Worm (Caenorhabditis elegans) whole organism, L1 larva: Measurements from ENCODE around the gene F56C3.4.

Source experiments
- Y116A8C.19 ChIP-seq: sonication (generic microtip); optimal IDR thresholded peaks from 2 replicates; lab custom pipeline; 2016; ENCODE audit warnings: missing compliant biosample characterization, missing genetic modification characterization, borderline replicate concordance
- alr-1 ChIP-seq: fragments of 200-800 bp; sonication (Bioruptor generic); optimal IDR thresholded peaks from 2 replicates; lab custom pipeline; 2018; ENCODE audit warnings: borderline replicate concordance, mild to moderate bottlenecking, missing genetic modification characterization, missing compliant biosample characterization
- aly-2 ChIP-seq: fragments of 150-350 bp; optimal IDR thresholded peaks from 2 replicates; lab custom pipeline; 2014; ENCODE audit warnings: missing biosample characterization, missing genetic modification characterization
- ama-1 ChIP-seq: fragments of 150-350 bp; optimal IDR thresholded peaks from 2 replicates; lab custom pipeline; 2014
- ceh-63 ChIP-seq: fragments of 200-800 bp; sonication (Bioruptor generic); optimal IDR thresholded peaks from 2 replicates; lab custom pipeline; 2018; ENCODE audit warnings: mild to moderate bottlenecking, missing genetic modification characterization, missing compliant biosample characterization
- ceh-8 ChIP-seq: fragments of 200-800 bp; sonication (Bioruptor generic); optimal IDR thresholded peaks from 2 replicates; lab custom pipeline; 2018; ENCODE audit warnings: mild to moderate bottlenecking, missing genetic modification characterization, moderate library complexity, missing compliant biosample characterization
- ceh-88 ChIP-seq: fragments of 200-800 bp; sonication (Bioruptor generic); IDR thresholded peaks from 2 replicates; pipeline ENCODE4 v1.3.6; 2022; ENCODE audit warnings: missing genetic modification characterization, missing compliant biosample characterization
- ceh-90 ChIP-seq: sonication (generic microtip); optimal IDR thresholded peaks from 2 replicates; lab custom pipeline; 2016; ENCODE audit warnings: missing genetic modification characterization, missing compliant biosample characterization
- ces-1 ChIP-seq: fragments of 150-350 bp; optimal IDR thresholded peaks from 2 replicates; lab custom pipeline; 2014; ENCODE audit warnings: missing biosample characterization, missing genetic modification reagents, missing genetic modification characterization
- egl-13 ChIP-seq: sonication (generic microtip); optimal IDR thresholded peaks from 2 replicates; lab custom pipeline; 2016; ENCODE audit warnings: missing genotype, missing genetic modification reagents, missing genetic modification characterization, missing compliant biosample characterization
- egl-27 ChIP-seq, 2 experiments: fragments of 150-350 bp in 1 of 2; sonication (generic microtip); optimal IDR thresholded peaks; 3 replicates each; lab custom pipeline; 2017 to 2018; ENCODE audit warnings: missing biosample characterization in 2 of 2, missing genetic modification characterization in 2 of 2, missing genetic modification reagents in 2 of 2
- elt-2 ChIP-seq: sonication (generic microtip); optimal IDR thresholded peaks from 2 replicates; lab custom pipeline; 2016; ENCODE audit warnings: missing genetic modification characterization, mild to moderate bottlenecking, inconsistent platforms, missing compliant biosample characterization, missing genetic modification reagents
- ets-5 ChIP-seq: fragments of 200-800 bp; sonication (Bioruptor generic); IDR thresholded peaks from 2 replicates; pipeline ENCODE4 v1.3.6; 2022; ENCODE audit warnings: missing genetic modification characterization, missing compliant biosample characterization
- fkh-10 ChIP-seq: sonication (generic microtip); optimal IDR thresholded peaks from 2 replicates; lab custom pipeline; 2017; ENCODE audit warnings: missing biosample characterization, missing genetic modification reagents, missing genetic modification characterization
- fkh-8 ChIP-seq: sonication (generic microtip); optimal IDR thresholded peaks from 2 replicates; lab custom pipeline; 2016; ENCODE audit warnings: mild to moderate bottlenecking, missing genetic modification characterization, missing compliant biosample characterization
- fos-1 ChIP-seq: fragments of 150-350 bp; optimal IDR thresholded peaks from 2 replicates; lab custom pipeline; 2014; ENCODE audit warnings: missing biosample characterization, missing genetic modification characterization
- grh-1 ChIP-seq: fragments of 200-800 bp; sonication (Bioruptor generic); IDR thresholded peaks from 2 replicates; pipeline ENCODE4 v1.3.6; 2022; ENCODE audit warnings: missing genetic modification reagents, missing genetic modification characterization, missing compliant biosample characterization
- hpl-2 ChIP-seq: fragments of 150-350 bp; optimal IDR thresholded peaks from 2 replicates; lab custom pipeline; 2014; ENCODE audit warnings: missing biosample characterization, missing genetic modification reagents, missing genetic modification characterization
- irx-1 ChIP-seq: sonication (generic microtip); optimal IDR thresholded peaks from 2 replicates; lab custom pipeline; 2016; ENCODE audit warnings: missing genetic modification characterization, missing compliant biosample characterization
- isw-1 ChIP-seq: fragments of 200-800 bp; sonication (Bioruptor generic); IDR thresholded peaks from 2 replicates; pipeline ENCODE4 v1.3.6; 2022; ENCODE audit warnings: missing genetic modification characterization, missing compliant biosample characterization
- jun-1 ChIP-seq: fragments of 150-350 bp; optimal IDR thresholded peaks from 2 replicates; lab custom pipeline; 2014; ENCODE audit warnings: missing biosample characterization, missing genetic modification reagents, missing genetic modification characterization
- lin-13 ChIP-seq: fragments of 150-350 bp; optimal IDR thresholded peaks from 2 replicates; lab custom pipeline; 2014; ENCODE audit warnings: missing biosample characterization, missing genetic modification reagents, missing genetic modification characterization
- lin-14 ChIP-seq: fragments of 200-800 bp; sonication (Bioruptor generic); optimal IDR thresholded peaks from 2 replicates; lab custom pipeline; 2018; ENCODE audit warnings: mild to moderate bottlenecking, missing genetic modification characterization, moderate library complexity, missing compliant biosample characterization
- lin-15B ChIP-seq: fragments of 150-350 bp; sonication (generic microtip); optimal IDR thresholded peaks from 3 replicates; lab custom pipeline; 2014; ENCODE audit warnings: missing biosample characterization, missing genetic modification characterization
- lin-35 ChIP-seq, 2 experiments: fragments of 150-350 bp; optimal IDR thresholded peaks; 2 replicates each; lab custom pipeline; 2014; ENCODE audit warnings: missing biosample characterization in 2 of 2, missing genetic modification characterization in 2 of 2, missing genetic modification reagents in 2 of 2
- lir-3 ChIP-seq: sonication (generic microtip); optimal IDR thresholded peaks from 2 replicates; lab custom pipeline; 2016; ENCODE audit warnings: mild to moderate bottlenecking, missing genetic modification characterization, moderate library complexity, missing compliant biosample characterization; ENCODE audit not compliant: poor library complexity
- lsy-2 ChIP-seq, 2 experiments: fragments of 150-350 bp; optimal IDR thresholded peaks; 2 replicates each; lab custom pipeline; 2014; ENCODE audit warnings: missing biosample characterization in 2 of 2, missing genetic modification characterization in 2 of 2
- mdl-1 ChIP-seq, 2 experiments: fragments of 150-350 bp; optimal IDR thresholded peaks; 2 replicates each; lab custom pipeline; 2014 to 2017; ENCODE audit warnings: missing biosample characterization in 2 of 2, missing genetic modification characterization in 2 of 2, inconsistent platforms in 1 of 2
- mef-2 ChIP-seq: fragments of 150-350 bp; optimal IDR thresholded peaks from 2 replicates; lab custom pipeline; 2014; ENCODE audit warnings: missing biosample characterization, missing genetic modification characterization
- mep-1 ChIP-seq: fragments of 150-350 bp; optimal IDR thresholded peaks from 2 replicates; lab custom pipeline; 2014; ENCODE audit warnings: missing biosample characterization, missing genetic modification characterization
- nhr-12 ChIP-seq: sonication (generic microtip); optimal IDR thresholded peaks from 2 replicates; lab custom pipeline; 2017; ENCODE audit warnings: missing biosample characterization, missing genetic modification characterization
- nhr-237 ChIP-seq: fragments of 150-350 bp; optimal IDR thresholded peaks from 2 replicates; lab custom pipeline; 2014; ENCODE audit warnings: missing biosample characterization, missing genetic modification characterization
- nhr-28 ChIP-seq: fragments of 150-350 bp; optimal IDR thresholded peaks from 2 replicates; lab custom pipeline; 2014; ENCODE audit warnings: missing biosample characterization, missing genetic modification characterization
- nhr-71 ChIP-seq: sonication (generic microtip); optimal IDR thresholded peaks from 2 replicates; lab custom pipeline; 2016; ENCODE audit warnings: mild to moderate bottlenecking, missing genetic modification characterization, moderate library complexity, missing compliant biosample characterization
- nhr-76 ChIP-seq: sonication (generic microtip); optimal IDR thresholded peaks from 2 replicates; lab custom pipeline; 2017; ENCODE audit warnings: missing biosample characterization, missing genetic modification characterization
- nhr-90 ChIP-seq: sonication (generic microtip); optimal IDR thresholded peaks from 2 replicates; lab custom pipeline; 2016; ENCODE audit warnings: mild to moderate bottlenecking, missing genetic modification characterization, missing compliant biosample characterization; ENCODE audit not compliant: poor library complexity
- rnt-1 ChIP-seq: sonication (generic microtip); optimal IDR thresholded peaks from 2 replicates; lab custom pipeline; 2016; ENCODE audit warnings: mild to moderate bottlenecking, missing genetic modification characterization, moderate library complexity, missing compliant biosample characterization
- skn-1 ChIP-seq: fragments of 150-350 bp; optimal IDR thresholded peaks from 2 replicates; lab custom pipeline; 2014; ENCODE audit warnings: missing biosample characterization, missing genetic modification characterization
- snpc-4 ChIP-seq: fragments of 150-350 bp; optimal IDR thresholded peaks from 2 replicates; lab custom pipeline; 2014; ENCODE audit warnings: missing biosample characterization, missing genetic modification characterization
- sox-4 ChIP-seq: sonication (generic microtip); optimal IDR thresholded peaks from 2 replicates; lab custom pipeline; 2016; ENCODE audit warnings: missing genetic modification characterization, missing compliant biosample characterization
- sptf-1 ChIP-seq: fragments of 150-350 bp; optimal IDR thresholded peaks from 2 replicates; lab custom pipeline; 2014; ENCODE audit warnings: missing biosample characterization, missing genetic modification characterization
- tbx-2 ChIP-seq: sonication (generic microtip); optimal IDR thresholded peaks from 2 replicates; lab custom pipeline; 2016; ENCODE audit warnings: missing genetic modification characterization, missing compliant biosample characterization
- tlp-1 ChIP-seq: fragments of 150-350 bp; optimal IDR thresholded peaks from 2 replicates; lab custom pipeline; 2014; ENCODE audit warnings: missing biosample characterization, missing genetic modification characterization
- unc-130 ChIP-seq: fragments of 150-350 bp; optimal IDR thresholded peaks from 2 replicates; lab custom pipeline; 2017; ENCODE audit warnings: missing biosample characterization, missing genetic modification characterization, inconsistent platforms
- unc-62 ChIP-seq: fragments of 150-350 bp; optimal IDR thresholded peaks from 2 replicates; lab custom pipeline; 2014; ENCODE audit warnings: missing biosample characterization, missing genetic modification reagents, missing genetic modification characterization
- zag-1 ChIP-seq: fragments of 150-350 bp; optimal IDR thresholded peaks from 2 replicates; lab custom pipeline; 2014; ENCODE audit warnings: missing biosample characterization, missing genetic modification characterization
- zip-4 ChIP-seq: fragments of 200-800 bp; sonication (Bioruptor generic); optimal IDR thresholded peaks from 2 replicates; lab custom pipeline; 2018; ENCODE audit warnings: mild to moderate bottlenecking, missing genetic modification characterization, moderate library complexity, missing compliant biosample characterization

The F56C3.4 gene

DNA sequence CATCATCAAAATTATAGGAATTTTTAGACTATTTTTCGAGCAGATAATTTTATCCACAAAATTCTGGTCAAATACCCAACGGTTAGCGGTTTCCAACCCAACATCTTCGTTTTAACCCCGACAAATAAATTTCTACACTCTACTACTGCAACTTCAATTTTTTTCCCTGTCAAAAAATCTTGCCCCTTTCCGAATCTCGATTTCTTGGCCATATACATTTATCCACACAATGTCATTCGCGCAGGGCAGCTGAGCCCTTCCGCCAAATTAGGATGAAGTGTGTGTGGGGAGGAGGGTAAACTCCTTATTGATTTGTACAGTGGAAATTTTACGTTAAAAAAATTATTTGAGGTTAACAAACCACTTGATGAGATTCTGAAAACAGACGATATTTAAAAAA, 15.7 kb downstream of the F56C3.4 start (continued):
- peak; percentile 94 for TF ChIP-seq irx-1
- no peak for TF ChIP-seq ets-5
- peak; percentile 15 for TF ChIP-seq lin-15B
- peak; percentile 90 for TF ChIP-seq aly-2 (tag; lab: Kevin White, UChicago)
- peak; percentile 57 for TF ChIP-seq nhr-12 (tag; lab: Kevin White, UChicago)
- TF ChIP-seq snpc-4 (tag; lab: Kevin White, UChicago), result peak; percentile 91
- peak; percentile 100 for TF ChIP-seq skn-1 (tag; lab: Kevin White, UChicago)
- peak; percentile 94 for TF ChIP-seq lin-14
- TF ChIP-seq tlp-1 (tag; lab: Kevin White, UChicago), result no peak
- peak; percentile 77 for TF ChIP-seq lin-13 (GFP tag; lab: Kevin White, UChicago)
- TF ChIP-seq tbx-2, result peak; percentile 97
- TF ChIP-seq jun-1 (tag; lab: Kevin White, UChicago), result peak; percentile 99

DNA sequence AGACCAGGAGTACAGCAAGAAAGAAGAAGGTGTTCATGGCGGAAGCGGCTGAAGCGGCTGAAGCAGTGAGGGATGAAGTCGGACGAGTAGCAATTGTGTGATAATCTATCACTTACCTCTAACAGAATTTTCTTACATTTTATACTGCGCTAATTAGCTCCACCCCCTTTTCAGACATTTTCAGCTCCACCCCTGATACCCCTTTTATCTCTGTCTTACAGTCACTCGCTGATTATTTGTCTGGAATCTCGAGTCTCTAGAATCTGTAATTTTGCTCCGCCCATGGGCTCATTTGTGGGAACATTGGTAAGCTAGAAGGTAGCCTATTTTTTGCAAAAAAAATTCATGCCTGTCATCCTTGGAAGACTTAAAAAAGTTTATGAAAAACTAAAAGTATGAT, 16.2 kb downstream of the F56C3.4 start, which contains the start of gene ins-39:
TSS of gene ins-39 (minus strand) at position 101 of the 400 bp plus-strand sequence.
- TF ChIP-seq unc-62 (GFP tag; lab: Kevin White, UChicago) (no peak), fkh-8 (tag; lab: Kevin White, UChicago) (no peak), ceh-88 (GFP tag; lab: Robert Waterston, UW) (no peak), ceh-8 (GFP tag; lab: Kevin White, UChicago) (no peak), Y116A8C.19 (no peak), jun-1 (tag; lab: Kevin White, UChicago) (no peak), ets-5 (no peak), ces-1 (no peak), alr-1 (tag; lab: Kevin White, UChicago) (no peak), nhr-28 (tag; lab: Kevin White, UChicago) (no peak)

DNA sequence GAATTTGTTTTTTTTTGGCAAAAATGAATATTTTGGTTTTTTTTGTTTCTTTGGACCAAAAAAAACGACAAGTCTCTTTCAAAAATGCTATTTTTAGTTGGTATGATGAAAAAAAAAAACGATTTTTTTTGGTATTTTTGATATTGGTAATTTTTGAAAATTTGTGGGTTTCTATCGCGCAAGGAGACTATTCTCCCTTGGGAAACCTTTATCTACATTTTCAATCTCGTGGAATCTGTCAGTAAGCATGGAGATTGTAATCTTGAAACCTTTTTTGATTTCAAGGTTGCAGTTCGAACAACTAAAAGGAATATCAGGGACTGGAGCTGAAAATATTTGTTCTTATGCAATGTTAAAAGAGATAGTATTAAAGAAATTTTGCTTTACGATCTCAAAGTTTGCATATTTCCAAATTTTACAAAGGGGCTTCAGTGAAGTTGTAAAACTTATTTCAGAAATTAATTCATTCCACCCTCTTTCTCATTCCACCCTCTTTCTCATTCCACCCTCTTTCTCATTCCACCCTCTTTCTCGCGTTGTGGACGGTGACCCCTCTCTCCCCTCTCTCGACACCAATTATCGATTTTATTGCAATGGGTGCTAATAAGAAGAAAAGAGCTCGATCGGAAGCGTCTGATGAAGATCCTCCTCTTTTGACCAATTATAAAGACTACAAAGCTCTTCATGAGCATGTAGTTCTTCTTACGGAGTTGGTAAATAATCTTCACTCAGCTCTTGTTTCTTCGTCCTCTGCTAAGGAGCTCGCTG, 21.4 kb downstream of the F56C3.4 start:
- TF ChIP-seq alr-1 (tag; lab: Kevin White, UChicago), result no peak
- no peak for TF ChIP-seq ces-1
- no peak for TF ChIP-seq tlp-1 (tag; lab: Kevin White, UChicago)
- TF ChIP-seq rnt-1 (tag; lab: Kevin White, UChicago), result no peak
- no peak for TF ChIP-seq fkh-10 (GFP tag; lab: Kevin White, UChicago)
- no peak for TF ChIP-seq zag-1 (tag; lab: Kevin White, UChicago)
- peak; percentile 51 for TF ChIP-seq nhr-90 (tag; lab: Kevin White, UChicago)
- peak; percentile 20 for TF ChIP-seq mep-1 (tag; lab: Kevin White, UChicago)
- no peak for TF ChIP-seq ets-5
- no peak for TF ChIP-seq egl-27 (tag; optimal IDR thresholded peaks at IDR 0.05; lab: Kevin White, UChicago)
- no peak for TF ChIP-seq nhr-237
- peak; percentile 61 for TF ChIP-seq skn-1 (tag; lab: Kevin White, UChicago)
- no peak for TF ChIP-seq ceh-63 (GFP tag; lab: Kevin White, UChicago)
- peak in 1 of 2 experiments; percentile 27 for TF ChIP-seq lsy-2 (tag; optimal IDR thresholded peaks at IDR 0.05; lab: Kevin White, UChicago)
- no peak for TF ChIP-seq isw-1 (GFP tag; lab: Robert Waterston, UW)
- no peak for TF ChIP-seq mef-2 (tag; lab: Kevin White, UChicago)
- no peak for TF ChIP-seq ceh-88 (GFP tag; lab: Robert Waterston, UW)
- TF ChIP-seq nhr-76 (tag; lab: Kevin White, UChicago), result no peak
- TF ChIP-seq lin-35 (GFP tag; optimal IDR thresholded peaks at IDR 0.05; lab: Kevin White, UChicago), result no peak
- TF ChIP-seq ceh-8 (GFP tag; lab: Kevin White, UChicago), result no peak
- TF ChIP-seq zip-4 (GFP tag; lab: Kevin White, UChicago), result no peak
- no peak for TF ChIP-seq grh-1 (GFP tag; lab: Robert Waterston, UW)
- no peak for TF ChIP-seq ama-1 (lab: Kevin White, UChicago)
- no peak for TF ChIP-seq unc-130 (tag; lab: Kevin White, UChicago)
- TF ChIP-seq jun-1 (tag; lab: Kevin White, UChicago), result no peak
- TF ChIP-seq sptf-1 (tag; lab: Kevin White, UChicago), result no peak
- no peak for TF ChIP-seq egl-13 (tag; lab: Kevin White, UChicago)
- no peak for TF ChIP-seq ceh-90 (tag; lab: Kevin White, UChicago)
- no peak for TF ChIP-seq unc-62 (GFP tag; lab: Kevin White, UChicago)
- no peak for TF ChIP-seq sox-4
- TF ChIP-seq hpl-2 (GFP tag; lab: Kevin White, UChicago), result no peak
- TF ChIP-seq lir-3, result no peak
- peak; percentile 13 for TF ChIP-seq nhr-71 (tag; lab: Kevin White, UChicago)
- TF ChIP-seq fos-1 (tag; lab: Kevin White, UChicago), result no peak
- TF ChIP-seq mdl-1 (tag; optimal IDR thresholded peaks at IDR 0.05; lab: Kevin White, UChicago), result no peak
- no peak for TF ChIP-seq elt-2 (tag; lab: Kevin White, UChicago)
